Fruit fly (Drosophila melanogaster): ENCODE results near the gene CASK.

CASK gene

DNA sequence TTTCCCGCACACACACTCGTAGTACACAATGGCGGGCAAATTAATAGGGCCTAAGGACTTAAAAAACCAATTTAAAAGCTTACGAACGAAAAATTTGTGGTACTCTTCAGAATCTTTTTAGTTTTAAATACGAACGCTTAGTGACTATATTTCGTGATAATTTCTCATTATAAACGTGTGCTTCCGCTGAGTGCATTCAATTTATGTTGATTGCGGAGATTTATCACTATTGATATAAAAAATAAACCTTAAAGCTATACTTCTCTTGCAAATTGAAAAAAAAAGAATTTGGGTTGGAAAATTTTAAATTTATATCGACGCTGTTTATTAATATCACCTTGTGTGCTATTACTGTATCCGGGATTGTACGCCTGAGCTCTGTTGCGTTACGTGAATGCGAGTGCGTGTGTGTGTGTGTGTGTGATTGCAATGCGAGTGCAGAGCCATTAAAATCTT lies 26.5 kb upstream of the CASK start (continued):
- TF ChIP-seq Dip3 (GFP tag; optimal IDR thresholded peaks at IDR 0.05) (peak; percentile 32), exex (tag; optimal IDR thresholded peaks at IDR 0.05) (no peak), CG4820 (GFP tag; optimal IDR thresholded peaks at IDR 0.05) (peak; percentile 80), repo (GFP tag; optimal IDR thresholded peaks at IDR 0.05) (peak; percentile 1), CG18262 (tag; optimal IDR thresholded peaks at IDR 0.05) (peak; percentile 91), CG10462 (GFP tag; optimal IDR thresholded peaks at IDR 0.05) (peak; percentile 8), ttk (GFP tag; IDR thresholded peaks at IDR 0.05) (0 out of 2 replicates have a peak, but pooled peaks have one; percentile 56), kah (GFP tag; optimal IDR thresholded peaks at IDR 0.05) (peak; percentile 28), CG10267 (tag; optimal IDR thresholded peaks at IDR 0.05) (peak; percentile 77), CG17186 (GFP tag; optimal IDR thresholded peaks at IDR 0.05) (no peak), CG5245 (GFP tag; optimal IDR thresholded peaks at IDR 0.05) (peak; percentile 46), CG4424 (GFP tag; optimal IDR thresholded peaks at IDR 0.05) (peak; percentile 76), CG30431 (GFP tag; optimal IDR thresholded peaks at IDR 0.05) (peak; percentile 66), Hr3 (GFP tag; optimal IDR thresholded peaks at IDR 0.05) (peak; percentile 56), CG12299 (tag; optimal IDR thresholded peaks at IDR 0.05) (peak; percentile 41), ac (GFP tag; optimal IDR thresholded peaks at IDR 0.05) (peak; percentile 53), mirr (GFP tag; optimal IDR thresholded peaks at IDR 0.05) (no peak), CG16815 (GFP tag; optimal IDR thresholded peaks at IDR 0.05) (peak; percentile 63), dysf (GFP tag; IDR thresholded peaks at IDR 0.05) (peak; percentile 63), Atf-2 (GFP tag; optimal IDR thresholded peaks at IDR 0.05) (peak; percentile 51), crp (GFP tag; optimal IDR thresholded peaks at IDR 0.05) (peak in 1 of 2 experiments; percentile 23), Antp (GFP tag; optimal IDR thresholded peaks at IDR 0.05) (peak; percentile 61), Side (GFP tag; optimal IDR thresholded peaks at IDR 0.05) (peak; percentile 56), CG10431 (GFP tag; optimal IDR thresholded peaks at IDR 0.05) (peak; percentile 0), CG33557 (GFP tag; optimal IDR thresholded peaks at IDR 0.05) (peak; percentile 69), NfI (GFP tag; optimal IDR thresholded peaks at IDR 0.05) (peak; percentile 43), CG8944 (GFP tag; optimal IDR thresholded peaks at IDR 0.05) (peak; percentile 23), croc (GFP tag; conservative IDR thresholded peaks at IDR 0.05) (peak; percentile 32; the same call in 1 of the 3 replicates), lab (GFP tag; optimal IDR thresholded peaks at IDR 0.05) (peak; percentile 72), peb (GFP tag; IDR thresholded peaks at IDR 0.05) (no peak), CG4854 (GFP tag; optimal IDR thresholded peaks at IDR 0.05) (peak; percentile 26), CG13775 (GFP tag; optimal IDR thresholded peaks at IDR 0.05) (peak; percentile 76), CG18764 (GFP tag; optimal IDR thresholded peaks at IDR 0.05) (peak; percentile 2), Nf-YB (GFP tag; optimal IDR thresholded peaks at IDR 0.05) (peak; percentile 58), crc (GFP tag; optimal IDR thresholded peaks at IDR 0.05) (peak; percentile 52), scrt (GFP tag; optimal IDR thresholded peaks at IDR 0.05) (no peak), E2f1 (GFP tag; IDR thresholded peaks at IDR 0.05) (peak; percentile 56), crol (GFP tag; IDR thresholded peaks at IDR 0.05) (no peak), mld (GFP tag; IDR thresholded peaks at IDR 0.05; ENCODE audit: partially characterized antibody) (no peak), chn (GFP tag; optimal IDR thresholded peaks at IDR 0.05) (peak; percentile 61), Oli (tag; optimal IDR thresholded peaks at IDR 0.05) (peak; percentile 78), Oaz (GFP tag; IDR thresholded peaks at IDR 0.05) (no peak), CG8478 (optimal IDR thresholded peaks at IDR 0.05) (no peak), pho (GFP tag; optimal IDR thresholded peaks at IDR 0.05) (peak; percentile 37), TFAM (GFP tag; optimal IDR thresholded peaks at IDR 0.05) (peak; percentile 49), Atf3 (GFP tag; optimal IDR thresholded peaks at IDR 0.05) (peak; percentile 16), CG6683 (GFP tag; optimal IDR thresholded peaks at IDR 0.05) (peak; percentile 9), knrl (GFP tag; IDR thresholded peaks at IDR 0.05; ENCODE audit: partially characterized antibody) (no peak), hth (optimal IDR thresholded peaks at IDR 0.05) (no peak), CG9437 (GFP tag; optimal IDR thresholded peaks at IDR 0.05) (peak; percentile 79), usp (GFP tag; optimal IDR thresholded peaks at IDR 0.05) (no peak)
